Fruit fly (Drosophila melanogaster): ENCODE results near the gene eIF4E1.

eIF4E1 gene

DNA sequence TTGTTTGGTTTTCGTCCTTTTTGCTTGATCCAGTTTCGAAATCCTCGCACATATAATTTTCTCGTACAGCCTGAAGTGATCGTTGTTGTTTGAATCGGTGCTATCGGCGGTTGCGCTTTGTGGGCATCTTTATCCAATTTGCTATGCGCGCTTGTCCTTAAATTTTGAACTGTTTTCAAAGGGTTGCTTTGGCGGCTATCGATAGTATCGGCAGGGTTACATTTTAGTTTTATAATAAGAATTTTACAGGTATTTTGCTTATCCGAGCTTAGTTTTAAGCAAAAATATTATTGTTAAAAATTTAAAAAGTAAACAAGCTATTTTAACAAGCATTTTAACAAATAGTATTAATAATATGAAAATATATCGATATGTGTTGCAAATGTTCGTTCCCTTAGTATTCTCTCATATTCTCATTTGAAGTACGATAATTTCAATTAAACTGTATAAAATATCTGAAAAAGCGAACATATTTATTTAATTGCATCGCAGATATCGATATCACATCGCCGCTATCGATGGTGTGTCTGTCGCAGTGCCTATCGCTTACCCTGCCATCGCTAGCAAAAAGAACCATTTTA, 35.3 kb downstream of the eIF4E1 start, which contains the start of the genes Klp67A and CG4452 (continued):
- TF ChIP-seq CG10267 (tag; optimal IDR thresholded peaks at IDR 0.05) (peak; percentile 75), B-H1 (GFP tag; IDR thresholded peaks at IDR 0.05) (no peak), jumu (GFP tag; optimal IDR thresholded peaks at IDR 0.05) (no peak), dysf (GFP tag; IDR thresholded peaks at IDR 0.05) (peak; percentile 34; the same call in 2 of the 3 replicates), CG7745 (tag; optimal IDR thresholded peaks at IDR 0.05) (no peak), zen (tag; optimal IDR thresholded peaks at IDR 0.05) (peak; percentile 69), cad (GFP tag; optimal IDR thresholded peaks at IDR 0.05) (no peak), CG17328 (GFP tag; IDR thresholded peaks at IDR 0.05) (no peak), knrl (GFP tag; IDR thresholded peaks at IDR 0.05; ENCODE audit: partially characterized antibody) (peak; percentile 93), Stat92E (GFP tag; optimal IDR thresholded peaks at IDR 0.05) (no peak), CG4707 (GFP tag; optimal IDR thresholded peaks at IDR 0.05) (no peak), CG34224 (GFP tag; IDR thresholded peaks at IDR 0.05; ENCODE audit: partially characterized antibody) (peak; percentile 89), schlank (tag; optimal IDR thresholded peaks at IDR 0.05) (no peak), so (GFP tag; IDR thresholded peaks at IDR 0.05) (no peak), luna (GFP tag; optimal IDR thresholded peaks at IDR 0.05) (no peak), CG10321 (GFP tag; IDR thresholded peaks at IDR 0.05) (no peak), CG12236 (GFP tag; optimal IDR thresholded peaks at IDR 0.05) (no peak), CG31388 (GFP tag; optimal IDR thresholded peaks at IDR 0.05) (no peak), gem (tag; optimal IDR thresholded peaks at IDR 0.05) (no peak), CG34422 (GFP tag; IDR thresholded peaks at IDR 0.05) (no peak), CG8478 (optimal IDR thresholded peaks at IDR 0.05) (no peak), CG5953 (GFP tag; IDR thresholded peaks at IDR 0.05) (no peak), CG12071 (GFP tag; optimal IDR thresholded peaks at IDR 0.05) (no peak), hth (optimal IDR thresholded peaks at IDR 0.05) (no peak), Dip2 (GFP tag; IDR thresholded peaks at IDR 0.05) (no peak), kay (GFP tag; optimal IDR thresholded peaks at IDR 0.05) (peak; percentile 39), ash1 (GFP tag; optimal IDR thresholded peaks at IDR 0.05) (no peak), CG7786 (GFP tag; optimal IDR thresholded peaks at IDR 0.05) (no peak), CG13894 (tag; optimal IDR thresholded peaks at IDR 0.05) (peak; percentile 32), CG17385 (GFP tag; optimal IDR thresholded peaks at IDR 0.05) (peak; percentile 5), NC2α (GFP tag; optimal IDR thresholded peaks at IDR 0.05) (no peak), zfh1 (GFP tag; IDR thresholded peaks at IDR 0.05) (0 out of 3 replicates have a peak, but pooled peaks have one; percentile 18), HLH54F (GFP tag; optimal IDR thresholded peaks at IDR 0.05) (no peak), jigr1 (GFP tag; IDR thresholded peaks at IDR 0.05) (no peak), Hmr (GFP tag; optimal IDR thresholded peaks at IDR 0.05) (no peak), bcd (GFP tag; optimal IDR thresholded peaks at IDR 0.05) (no peak), CG10543 (GFP tag; optimal IDR thresholded peaks at IDR 0.05) (peak; percentile 28), CG1233 (GFP tag; optimal IDR thresholded peaks at IDR 0.05) (no peak), pros (GFP tag; optimal IDR thresholded peaks at IDR 0.05) (no peak), Jarid2 (GFP tag; optimal IDR thresholded peaks at IDR 0.05) (no peak), onecut (GFP tag; IDR thresholded peaks at IDR 0.05) (no peak), ase (GFP tag; IDR thresholded peaks at IDR 0.05) (no peak), ham (GFP tag; IDR thresholded peaks at IDR 0.05) (no peak), CG17359 (tag; optimal IDR thresholded peaks at IDR 0.05) (peak; percentile 4), dati (GFP tag; IDR thresholded peaks at IDR 0.05) (no peak), pfk (GFP tag; optimal IDR thresholded peaks at IDR 0.05) (no peak), CG11723 (GFP tag; optimal IDR thresholded peaks at IDR 0.05) (peak; percentile 16), Dref (GFP tag; IDR thresholded peaks at IDR 0.05) (peak; percentile 74), tll (GFP tag; optimal IDR thresholded peaks at IDR 0.05) (peak in 1 of 2 experiments; percentile 22), Poxn (GFP tag; IDR thresholded peaks at IDR 0.05) (no peak), Med (GFP tag) (peak; percentile 87)
